Fruit fly (Drosophila melanogaster): ENCODE results near the gene Ptp61F.

The Ptp61F gene

dm6 chr3L:1516631-1517273 is 41.7 kb upstream of the Ptp61F start, which contains the start of gene cue (continued):
- TF ChIP-seq CG9727 (GFP tag; optimal IDR thresholded peaks at IDR 0.05): no peak
- no peak for TF ChIP-seq nerfin-1 (tag; optimal IDR thresholded peaks at IDR 0.05)
- no peak for TF ChIP-seq Oli (tag; optimal IDR thresholded peaks at IDR 0.05)
- no peak for TF ChIP-seq h (optimal IDR thresholded peaks at IDR 0.05)
- peak; percentile 38 for TF ChIP-seq MTF-1 (GFP tag; optimal IDR thresholded peaks at IDR 0.05; ENCODE audit: borderline replicate concordance)
- TF ChIP-seq caup (GFP tag; optimal IDR thresholded peaks at IDR 0.05; ENCODE audit: severe bottlenecking): no peak
- TF ChIP-seq dysf (GFP tag; IDR thresholded peaks at IDR 0.05): no peak
- TF ChIP-seq CG18476 (GFP tag; optimal IDR thresholded peaks at IDR 0.05): no peak
- no peak for TF ChIP-seq schlank (tag; optimal IDR thresholded peaks at IDR 0.05)
- TF ChIP-seq CG15514 (GFP tag; optimal IDR thresholded peaks at IDR 0.05): peak; percentile 63
- TF ChIP-seq D (optimal IDR thresholded peaks at IDR 0.05): peak; percentile 51
- no peak for TF ChIP-seq D (GFP tag; optimal IDR thresholded peaks at IDR 0.05)
- TF ChIP-seq YL-1 (GFP tag; optimal IDR thresholded peaks at IDR 0.05): no peak
- no peak for TF ChIP-seq CG2712 (tag; optimal IDR thresholded peaks at IDR 0.05)
- TF ChIP-seq HHEX (GFP tag; optimal IDR thresholded peaks at IDR 0.05): no peak
- TF ChIP-seq klu (GFP tag; IDR thresholded peaks at IDR 0.05): no peak
- no peak for TF ChIP-seq eyg (GFP tag; optimal IDR thresholded peaks at IDR 0.05)
- TF ChIP-seq tll (GFP tag; optimal IDR thresholded peaks at IDR 0.05): no peak
- TF ChIP-seq CG1792 (GFP tag; optimal IDR thresholded peaks at IDR 0.05): no peak
- TF ChIP-seq CG13424 (tag; optimal IDR thresholded peaks at IDR 0.05): no peak
- no peak for TF ChIP-seq sug (tag; optimal IDR thresholded peaks at IDR 0.05)
- TF ChIP-seq CG14965 (GFP tag; optimal IDR thresholded peaks at IDR 0.05; ENCODE audit: borderline replicate concordance): no peak
- TF ChIP-seq bcd (GFP tag; optimal IDR thresholded peaks at IDR 0.05): no peak
- TF ChIP-seq CG33557 (GFP tag; optimal IDR thresholded peaks at IDR 0.05): no peak
- TF ChIP-seq Atf6 (GFP tag; IDR thresholded peaks at IDR 0.05): peak; percentile 15; the same call in 1 of the 2 replicates
- no peak for TF ChIP-seq CG16779 (GFP tag; IDR thresholded peaks at IDR 0.05)
- TF ChIP-seq oc (tag; optimal IDR thresholded peaks at IDR 0.05): no peak
- no peak for TF ChIP-seq wek (GFP tag; optimal IDR thresholded peaks at IDR 0.05)
- no peak for TF ChIP-seq lbe (GFP tag; optimal IDR thresholded peaks at IDR 0.05)
- peak; percentile 48 for TF ChIP-seq CG15479 (GFP tag; optimal IDR thresholded peaks at IDR 0.05)
- TF ChIP-seq Drgx (GFP tag; IDR thresholded peaks at IDR 0.05): no peak
- no peak for TF ChIP-seq CG15269 (tag; optimal IDR thresholded peaks at IDR 0.05)
- TF ChIP-seq CG2889 (GFP tag; IDR thresholded peaks at IDR 0.05): no peak
- TF ChIP-seq B-H2 (GFP tag; optimal IDR thresholded peaks at IDR 0.05): no peak
- peak; percentile 96 for TF ChIP-seq CG10274 (GFP tag; optimal IDR thresholded peaks at IDR 0.05)
- no peak for TF ChIP-seq CTCF (GFP tag; optimal IDR thresholded peaks at IDR 0.05)
- TF ChIP-seq Gug (GFP tag; IDR thresholded peaks at IDR 0.05): no peak
- TF ChIP-seq Xbp1 (GFP tag; optimal IDR thresholded peaks at IDR 0.05): no peak
- TF ChIP-seq CG30020 (tag; optimal IDR thresholded peaks at IDR 0.05): no peak
- no peak for TF ChIP-seq rib (GFP tag; IDR thresholded peaks at IDR 0.05)
- TF ChIP-seq Fer3 (tag; optimal IDR thresholded peaks at IDR 0.05): no peak
- peak; percentile 70 for TF ChIP-seq Jarid2 (GFP tag; optimal IDR thresholded peaks at IDR 0.05)
- TF ChIP-seq CG6175 (GFP tag; IDR thresholded peaks at IDR 0.05): peak; percentile 75; the same call in 2 of the 3 replicates
- TF ChIP-seq CG11695 (GFP tag; IDR thresholded peaks at IDR 0.05): no peak
- TF ChIP-seq Elba2 (GFP tag; optimal IDR thresholded peaks at IDR 0.05): peak; percentile 17
- TF ChIP-seq CG14710 (tag; optimal IDR thresholded peaks at IDR 0.05): no peak
- TF ChIP-seq toy (GFP tag; IDR thresholded peaks at IDR 0.05): no peak
- no peak for TF ChIP-seq dpn (GFP tag; optimal IDR thresholded peaks at IDR 0.05)
- no peak for TF ChIP-seq Hand (GFP tag; optimal IDR thresholded peaks at IDR 0.05)
- TF ChIP-seq zfh1 (GFP tag; IDR thresholded peaks at IDR 0.05): no peak
- no peak for TF ChIP-seq CG4328 (GFP tag; optimal IDR thresholded peaks at IDR 0.05)

All from whole organism, embryonic.